Worm (Caenorhabditis elegans) whole organism, young adult: Measurements from ENCODE around the gene mob-2.

Experiments used
- ama-1 ChIP-seq, 3 experiments: fragments of 150-350 bp in 1 of 3; sonication (generic microtip) in 2 of 3; optimal IDR thresholded peaks; 2 replicates each; lab custom pipeline; 2014 to 2018; ENCODE audit warnings: missing biosample characterization in 2 of 3, missing genetic modification characterization in 2 of 3, missing genetic modification reagents in 2 of 3
- bed-2 ChIP-seq: fragments of 200-800 bp; sonication (Bioruptor generic); IDR thresholded peaks from 2 replicates; pipeline ENCODE4 v1.3.6; 2022; ENCODE audit warnings: missing genetic modification reagents, missing genetic modification characterization, missing compliant biosample characterization
- sptf-2 ChIP-seq: fragments of 200-800 bp; sonication (Bioruptor generic); optimal IDR thresholded peaks from 2 replicates; lab custom pipeline; 2018; ENCODE audit warnings: mild to moderate bottlenecking, missing genetic modification characterization, missing compliant biosample characterization

ce11 chrX:13129949-13130348 is 39.9 kb downstream of the mob-2 start, which contains the start of gene spin-3:
- no peak for TF ChIP-seq sptf-2 (GFP tag; lab: Kevin White, UChicago)
- TF ChIP-seq bed-2 (GFP tag; lab: Robert Waterston, UW) = no peak
- no peak for TF ChIP-seq ama-1 (optimal IDR thresholded peaks at IDR 0.05; lab: Kevin White, UChicago)
- no peak for TF ChIP-seq ama-1 (GFP tag; optimal IDR thresholded peaks at IDR 0.05; lab: Kevin White, UChicago)
